Worm (Caenorhabditis elegans): ENCODE results near the gene F46C5.10.
A peak's percentile ranks its signal among the peaks of the same experiment; 100 is the strongest.

F46C5.10 gene

ce11 chrII:8796391-8796790 lies 22.4 kb downstream of the F46C5.10 start (continued):
- TF ChIP-seq sptf-1 (tag; optimal IDR thresholded peaks at IDR 0.05): no peak
- TF ChIP-seq fkh-8 (tag; optimal IDR thresholded peaks at IDR 0.05): peak; percentile 95
- peak; percentile 94 for TF ChIP-seq fkh-10 (GFP tag; optimal IDR thresholded peaks at IDR 0.05)
- no peak for TF ChIP-seq unc-130 (tag; optimal IDR thresholded peaks at IDR 0.05)
- TF ChIP-seq nhr-76 (tag; optimal IDR thresholded peaks at IDR 0.05): no peak
- TF ChIP-seq C34B4.2 (tag; optimal IDR thresholded peaks at IDR 0.05): no peak
- no peak for TF ChIP-seq efl-3 (GFP tag; optimal IDR thresholded peaks at IDR 0.05)
- TF ChIP-seq C16A3.4 (tag; optimal IDR thresholded peaks at IDR 0.05): no peak
- TF ChIP-seq lin-39 (tag; optimal IDR thresholded peaks at IDR 0.05): no peak
- TF ChIP-seq nhr-47 (tag; optimal IDR thresholded peaks at IDR 0.05): peak; percentile 85
- no peak for TF ChIP-seq ceh-88 (GFP tag; IDR thresholded peaks at IDR 0.05)
- TF ChIP-seq rnt-1 (tag; optimal IDR thresholded peaks at IDR 0.05): peak; percentile 51
- no peak for TF ChIP-seq lin-13 (GFP tag; optimal IDR thresholded peaks at IDR 0.05)
- TF ChIP-seq jun-1 (tag; optimal IDR thresholded peaks at IDR 0.05): peak; percentile 52
- TF ChIP-seq dpl-1 (GFP tag; optimal IDR thresholded peaks at IDR 0.05): peak in 1 of 3 experiments; percentile 18
- no peak for TF ChIP-seq aly-2 (tag; optimal IDR thresholded peaks at IDR 0.05)
- TF ChIP-seq nhr-28 (tag; optimal IDR thresholded peaks at IDR 0.05): no peak
- no peak for TF ChIP-seq zip-4 (GFP tag; optimal IDR thresholded peaks at IDR 0.05)
- no peak for TF ChIP-seq elt-3 (tag; optimal IDR thresholded peaks at IDR 0.05)
- TF ChIP-seq efl-1 (optimal IDR thresholded peaks at IDR 0.05): peak; percentile 35 to 46
- peak; percentile 5 to 67 for TF ChIP-seq efl-1 (GFP tag; optimal IDR thresholded peaks at IDR 0.05 in 1 of 2)
- no peak for TF ChIP-seq sox-4 (tag; optimal IDR thresholded peaks at IDR 0.05)
- peak; percentile 56 for TF ChIP-seq nhr-20 (tag; optimal IDR thresholded peaks at IDR 0.05)
- no peak for TF ChIP-seq nhr-11 (tag; optimal IDR thresholded peaks at IDR 0.05)
- TF ChIP-seq hlh-4 (tag; optimal IDR thresholded peaks at IDR 0.05): no peak
- TF ChIP-seq egl-13 (tag; optimal IDR thresholded peaks at IDR 0.05): peak; percentile 90
- TF ChIP-seq dsc-1 (tag; optimal IDR thresholded peaks at IDR 0.05): peak; percentile 53
- peak; percentile 52 for TF ChIP-seq nhr-19 (GFP tag; conservative IDR thresholded peaks at IDR 0.05)
- peak; percentile 68 for TF ChIP-seq swsn-7 (tag; optimal IDR thresholded peaks at IDR 0.05)
- TF ChIP-seq mep-1 (tag; optimal IDR thresholded peaks at IDR 0.05): peak; percentile 16
- peak; percentile 44 for TF ChIP-seq ztf-4 (tag; optimal IDR thresholded peaks at IDR 0.05)
- TF ChIP-seq aha-1 (tag; optimal IDR thresholded peaks at IDR 0.05): no peak
- TF ChIP-seq blmp-1 (tag; optimal IDR thresholded peaks at IDR 0.05): no peak
- peak in 1 of 2 experiments; percentile 4 for TF ChIP-seq ztf-11 (tag; optimal IDR thresholded peaks at IDR 0.05)
- TF ChIP-seq irx-1 (tag; optimal IDR thresholded peaks at IDR 0.05): peak; percentile 54
- peak; percentile 98 for TF ChIP-seq lin-14 (GFP tag; optimal IDR thresholded peaks at IDR 0.05)
- TF ChIP-seq sup-37 (GFP tag; optimal IDR thresholded peaks at IDR 0.05): no peak
- no peak for TF ChIP-seq alr-1 (tag; optimal IDR thresholded peaks at IDR 0.05; ENCODE audit: borderline replicate concordance)
- no peak for TF ChIP-seq unc-62 (GFP tag; optimal IDR thresholded peaks at IDR 0.05)
- no peak for TF ChIP-seq elt-2 (tag; optimal IDR thresholded peaks at IDR 0.05)
- no peak for TF ChIP-seq ama-1 (optimal IDR thresholded peaks at IDR 0.05)
- no peak for TF ChIP-seq pag-3 (tag; optimal IDR thresholded peaks at IDR 0.05; ENCODE audit: borderline replicate concordance, insufficient read depth)
- TF ChIP-seq ets-5 (GFP tag; IDR thresholded peaks at IDR 0.05): no peak
- TF ChIP-seq tbx-2 (tag; optimal IDR thresholded peaks at IDR 0.05): peak; percentile 81
- no peak for TF ChIP-seq hpl-2 (GFP tag; optimal IDR thresholded peaks at IDR 0.05)
- no peak for TF ChIP-seq ces-1 (GFP tag; optimal IDR thresholded peaks at IDR 0.05)
- TF ChIP-seq snu-23 (GFP tag; optimal IDR thresholded peaks at IDR 0.05): peak; percentile 70
- no peak for TF ChIP-seq unc-30 (tag; optimal IDR thresholded peaks at IDR 0.05)
- TF ChIP-seq vab-15 (tag; optimal IDR thresholded peaks at IDR 0.05): no peak
- no peak for TF ChIP-seq mab-9 (GFP tag; IDR thresholded peaks at IDR 0.05)
- no peak for TF ChIP-seq nhr-90 (tag; optimal IDR thresholded peaks at IDR 0.05; ENCODE audit: poor library complexity)
- TF ChIP-seq xbp-1 (tag; optimal IDR thresholded peaks at IDR 0.05): peak; percentile 61
- no peak for TF ChIP-seq zag-1 (tag; optimal IDR thresholded peaks at IDR 0.05)
- no peak for TF ChIP-seq grh-1 (GFP tag; IDR thresholded peaks at IDR 0.05)

Data from whole organism, L1 larva.